Worm (Caenorhabditis elegans) whole organism, early embryonic: ENCODE measurements around the gene H03G16.1.

Experiments used
- aly-1 ChIP-seq: sonication (generic microtip); optimal IDR thresholded peaks from 2 replicates; lab custom pipeline; 2016; ENCODE audit warnings: missing genetic modification characterization, missing compliant biosample characterization
- ama-1 ChIP-seq: fragments of 150-350 bp; optimal IDR thresholded peaks from 2 replicates; lab custom pipeline; 2014
- ceh-13 ChIP-seq: fragments of 200-800 bp; sonication (Bioruptor generic); optimal IDR thresholded peaks from 2 replicates; lab custom pipeline; 2018; ENCODE audit warnings: mild to moderate bottlenecking, missing genetic modification characterization, missing compliant biosample characterization
- hnd-1 ChIP-seq: sonication (generic microtip); optimal IDR thresholded peaks from 2 replicates; lab custom pipeline; 2016; ENCODE audit warnings: missing genetic modification characterization, missing compliant biosample characterization
- sea-1 ChIP-seq: fragments of 200-800 bp; sonication (Bioruptor generic); conservative IDR thresholded peaks from 2 replicates; pipeline ENCODE4 v1.3.6; 2022; ENCODE audit warnings: missing genetic modification characterization, missing compliant biosample characterization
- tbx-37 ChIP-seq: fragments of 200-800 bp; sonication (Bioruptor generic); conservative IDR thresholded peaks from 2 replicates; pipeline ENCODE4 v1.3.6; 2022; ENCODE audit warnings: missing genetic modification reagents, missing genetic modification characterization, missing compliant biosample characterization

DNA sequence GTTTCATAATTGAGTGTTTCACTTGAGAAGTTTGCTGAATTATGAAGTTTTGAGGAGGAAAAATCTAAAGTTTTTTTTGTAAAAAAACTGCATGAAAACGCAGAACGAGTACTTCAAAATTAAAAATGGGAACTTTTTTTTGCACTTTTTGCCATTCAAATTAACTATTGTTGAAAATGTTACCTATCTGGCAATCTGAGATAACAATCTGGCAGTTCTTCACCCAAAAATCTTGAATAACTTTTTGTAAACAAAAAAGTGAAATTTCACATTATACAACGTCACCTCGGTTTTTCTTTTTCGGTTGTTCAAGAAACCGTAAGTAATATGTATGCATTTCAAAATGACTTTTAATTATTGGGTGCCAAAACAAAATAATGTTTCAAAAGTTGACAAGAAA is 11.1 kb upstream of the H03G16.1 start:
- TF ChIP-seq tbx-37 (GFP tag; lab: Robert Waterston, UW) (no peak), ama-1 (lab: Kevin White, UChicago) (no peak), ceh-13 (GFP tag; lab: Kevin White, UChicago) (no peak), sea-1 (GFP tag; lab: Robert Waterston, UW) (no peak), aly-1 (no peak), hnd-1 (tag; lab: Kevin White, UChicago) (no peak)
